Worm (Caenorhabditis elegans) whole organism, young adult: ENCODE data around the gene Y6D1A.1.

Source experiments
- ceh-100 ChIP-seq: fragments of 200-800 bp; sonication (Bioruptor generic); IDR thresholded peaks from 2 replicates; pipeline ENCODE4 v1.3.6; 2022; ENCODE audit warnings: missing genetic modification reagents, missing genetic modification characterization, missing compliant biosample characterization
- nfya-2 ChIP-seq: fragments of 200-800 bp; sonication (Bioruptor generic); IDR thresholded peaks from 2 replicates; pipeline ENCODE4 v1.3.6; 2022; ENCODE audit warnings: missing genetic modification reagents, missing genetic modification characterization, missing compliant biosample characterization
- unc-62 ChIP-seq: fragments of 150-350 bp; optimal IDR thresholded peaks from 2 replicates; lab custom pipeline; 2014; ENCODE audit warnings: missing biosample characterization, missing genetic modification reagents, missing genetic modification characterization

ce11 chrII:11829920-11830319 lies 6.5 kb upstream of the Y6D1A.1 start, which contains the start of gene pes-5:
- TF ChIP-seq nfya-2 (no peak), unc-62 (GFP tag; lab: Kevin White, UChicago) (no peak), ceh-100 (no peak)
